Worm (Caenorhabditis elegans): ENCODE measurements around the gene C04E6.4.

The C04E6.4 gene

ce11 chrV:5907090-5907489 lies at the start of gene C04E6.4:
Gene C04E6.4 (plus strand): TSS chrV:5907390.
- TF ChIP-seq fkh-10 (GFP tag; optimal IDR thresholded peaks at IDR 0.05) (no peak), ceh-30 (tag; optimal IDR thresholded peaks at IDR 0.05) (no peak), unc-55 (GFP tag; optimal IDR thresholded peaks at IDR 0.05) (no peak), ceh-34 (tag; optimal IDR thresholded peaks at IDR 0.05) (no peak), ztf-16 (tag; optimal IDR thresholded peaks at IDR 0.05) (no peak), tbx-7 (tag; optimal IDR thresholded peaks at IDR 0.05) (no peak), odd-2 (tag; optimal IDR thresholded peaks at IDR 0.05) (no peak), ttx-3 (tag; optimal IDR thresholded peaks at IDR 0.05) (no peak), hlh-30 (tag; optimal IDR thresholded peaks at IDR 0.05; ENCODE audit: insufficient read depth) (no peak), F13H6.1 (tag; optimal IDR thresholded peaks at IDR 0.05) (no peak)

ce11 chrV:5862479-5863188 lies 44.6 kb upstream of the C04E6.4 start, which contains the start of gene F26F12.8:
Gene F26F12.8 (minus strand): TSS chrV:5862529.
- TF ChIP-seq nfya-1 (tag; optimal IDR thresholded peaks at IDR 0.05) (no peak), C38D4.7 (GFP tag; optimal IDR thresholded peaks at IDR 0.05) (no peak), ceh-45 (GFP tag; IDR thresholded peaks at IDR 0.05) (no peak), pat-9 (tag; optimal IDR thresholded peaks at IDR 0.05) (no peak), gmeb-2 (tag; optimal IDR thresholded peaks at IDR 0.05) (no peak), ets-4 (tag; optimal IDR thresholded peaks at IDR 0.05) (no peak), pax-1 (tag; optimal IDR thresholded peaks at IDR 0.05) (no peak), ceh-22 (tag; optimal IDR thresholded peaks at IDR 0.05) (no peak), lim-6 (tag; optimal IDR thresholded peaks at IDR 0.05) (no peak), sox-2 (GFP tag; IDR thresholded peaks at IDR 0.05) (no peak), ceh-34 (tag; optimal IDR thresholded peaks at IDR 0.05) (no peak), elt-2 (tag; optimal IDR thresholded peaks at IDR 0.05) (no peak), unc-42 (tag; optimal IDR thresholded peaks at IDR 0.05) (no peak), ceh-2 (tag; optimal IDR thresholded peaks at IDR 0.05) (no peak), ceh-14 (tag; optimal IDR thresholded peaks at IDR 0.05) (no peak), hlh-30 (tag; optimal IDR thresholded peaks at IDR 0.05; ENCODE audit: insufficient read depth) (no peak)

ce11 chrV:5865085-5865484 lies 42.1 kb upstream of the C04E6.4 start, which contains the start of gene F26F12.5:
Gene F26F12.5 (minus strand): TSS chrV:5865185.
- TF ChIP-seq ahr-1 (tag; optimal IDR thresholded peaks at IDR 0.05), result no peak
- no peak for TF ChIP-seq K02D7.2 (tag; optimal IDR thresholded peaks at IDR 0.05)
- no peak for TF ChIP-seq ceh-45 (GFP tag; IDR thresholded peaks at IDR 0.05)
- no peak for TF ChIP-seq sox-4 (tag; optimal IDR thresholded peaks at IDR 0.05)
- TF ChIP-seq zip-5 (tag; optimal IDR thresholded peaks at IDR 0.05), result no peak
- TF ChIP-seq ztf-16 (tag; optimal IDR thresholded peaks at IDR 0.05), result no peak
- TF ChIP-seq sdc-2 (tag; optimal IDR thresholded peaks at IDR 0.05), result no peak
- no peak for TF ChIP-seq lim-6 (tag; optimal IDR thresholded peaks at IDR 0.05)
- TF ChIP-seq rnt-1 (tag; optimal IDR thresholded peaks at IDR 0.05), result no peak
- TF ChIP-seq pag-3 (tag; optimal IDR thresholded peaks at IDR 0.05; ENCODE audit: borderline replicate concordance), result no peak
- no peak for TF ChIP-seq F13H6.1 (tag; optimal IDR thresholded peaks at IDR 0.05)
- TF ChIP-seq unc-42 (tag; optimal IDR thresholded peaks at IDR 0.05), result no peak
- no peak for TF ChIP-seq ceh-24 (tag; optimal IDR thresholded peaks at IDR 0.05)

- TF ChIP-seq unc-55 (GFP tag; optimal IDR thresholded peaks at IDR 0.05), result no peak
- TF ChIP-seq ceh-24 (tag; optimal IDR thresholded peaks at IDR 0.05), result no peak
- TF ChIP-seq pha-4 (tag; optimal IDR thresholded peaks at IDR 0.05), result no peak
- no peak for TF ChIP-seq fkh-6 (tag; optimal IDR thresholded peaks at IDR 0.05)
- no peak for TF ChIP-seq ceh-45 (GFP tag; IDR thresholded peaks at IDR 0.05)
- TF ChIP-seq syd-9 (tag; optimal IDR thresholded peaks at IDR 0.05), result no peak
- no peak for TF ChIP-seq unc-42 (tag; optimal IDR thresholded peaks at IDR 0.05)
- TF ChIP-seq rnt-1 (tag; optimal IDR thresholded peaks at IDR 0.05), result no peak
- TF ChIP-seq gmeb-2 (tag; optimal IDR thresholded peaks at IDR 0.05), result no peak
- TF ChIP-seq ama-1 (optimal IDR thresholded peaks at IDR 0.05), result no peak
- TF ChIP-seq F13H6.1 (tag; optimal IDR thresholded peaks at IDR 0.05), result no peak
- TF ChIP-seq hlh-30 (tag; optimal IDR thresholded peaks at IDR 0.05; ENCODE audit: insufficient read depth), result no peak
- no peak for TF ChIP-seq fax-1 (tag; optimal IDR thresholded peaks at IDR 0.05)
- TF ChIP-seq sox-2 (GFP tag; IDR thresholded peaks at IDR 0.05), result no peak
- no peak for TF ChIP-seq ztf-16 (tag; optimal IDR thresholded peaks at IDR 0.05)
- TF ChIP-seq nhr-232 (tag; optimal IDR thresholded peaks at IDR 0.05), result no peak
Observed at ce11 chrV:5869227-5869626, 38.0 kb upstream of the C04E6.4 start, which contains the start of gene F26F12.4. Gene F26F12.4 (minus strand): TSS chrV:5869327.

Measured in whole organism, late embryonic.